Fruit fly (Drosophila melanogaster) whole organism: ENCODE results near the gene CG15646.

Experiments used
- CG8478 ChIP-seq: fragments of >200 bp; optimal IDR thresholded peaks from 2 replicates; lab custom pipeline; 2018; ENCODE audit warnings: inconsistent platforms
- Dll ChIP-seq: fragments of >200 bp; optimal IDR thresholded peaks from 2 replicates; lab custom pipeline; 2017
- EcR ChIP-seq, 2 experiments: fragments of >200 bp; optimal IDR thresholded peaks; 2 replicates each; lab custom pipeline; 2017; ENCODE audit warnings: missing biosample characterization in 2 of 2, missing genetic modification characterization in 2 of 2, missing genetic modification reagents in 2 of 2
- pan ChIP-seq: fragments of >200 bp; optimal IDR thresholded peaks from 2 replicates; lab custom pipeline; 2017
- psq ChIP-seq: fragments of >200 bp; optimal IDR thresholded peaks from 2 replicates; lab custom pipeline; 2017
- usp ChIP-seq: fragments of >200 bp; optimal IDR thresholded peaks from 2 replicates; lab custom pipeline; 2017; ENCODE audit warnings: missing biosample characterization, missing genetic modification characterization, mixed read lengths

dm6 chrX:15620439-15621227 is 50.2 kb downstream of the CG15646 start:
- TF ChIP-seq usp (GFP tag; lab: Kevin White, UChicago) (no peak), CG8478 (lab: Kevin White, UChicago) (no peak), pan (lab: Kevin White, UChicago) (no peak), EcR (GFP tag; optimal IDR thresholded peaks at IDR 0.05; lab: Kevin White, UChicago) (no peak), psq (lab: Kevin White, UChicago) (no peak), Dll (lab: Kevin White, UChicago) (no peak)
